Fruit fly (Drosophila melanogaster): Measurements from ENCODE around the gene CG4666.

The CG4666 gene

DNA sequence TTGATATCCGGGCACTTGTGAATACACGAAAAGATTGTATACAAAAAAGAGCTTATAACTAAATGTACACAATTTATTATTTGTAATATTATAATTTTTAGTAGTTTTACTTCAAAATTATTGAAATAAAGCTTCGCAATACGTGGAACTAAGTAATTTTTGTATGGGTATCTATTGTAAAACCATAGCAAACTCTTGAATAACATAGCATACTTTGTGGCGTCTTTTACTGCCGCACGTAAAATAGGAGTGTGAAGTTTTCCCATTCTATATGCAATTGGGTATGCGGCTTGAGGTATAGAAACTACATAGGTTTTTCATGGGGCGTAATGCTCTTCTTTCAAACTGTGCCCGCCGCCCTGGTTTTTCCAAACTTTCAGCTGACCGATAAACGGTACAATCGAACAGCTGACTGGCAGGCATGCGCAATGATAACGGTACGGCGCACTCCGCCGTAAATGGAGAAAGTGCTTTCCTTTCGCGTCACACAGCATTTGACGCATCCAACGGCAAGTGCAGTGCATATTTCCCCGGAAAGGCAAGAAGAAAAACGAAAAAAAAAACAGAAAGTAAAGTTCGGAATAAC is 38.1 kb downstream of the CG4666 start, which contains the start of gene CG5937:
TSS of gene CG5937 (plus strand) at position 575 of the 586 bp plus-strand sequence.
- no peak for TF ChIP-seq pan (optimal IDR thresholded peaks at IDR 0.05)
- TF ChIP-seq Dll (optimal IDR thresholded peaks at IDR 0.05): no peak
- no peak for TF ChIP-seq EcR (GFP tag; optimal IDR thresholded peaks at IDR 0.05)
- TF ChIP-seq psq (optimal IDR thresholded peaks at IDR 0.05): no peak
- TF ChIP-seq usp (GFP tag; optimal IDR thresholded peaks at IDR 0.05): no peak
- TF ChIP-seq CG8478 (optimal IDR thresholded peaks at IDR 0.05): no peak

- no peak for TF ChIP-seq CG8478 (optimal IDR thresholded peaks at IDR 0.05)
- TF ChIP-seq pan (optimal IDR thresholded peaks at IDR 0.05): no peak
- TF ChIP-seq psq (optimal IDR thresholded peaks at IDR 0.05): no peak
- TF ChIP-seq usp (GFP tag; optimal IDR thresholded peaks at IDR 0.05): no peak
- no peak for TF ChIP-seq Dll (optimal IDR thresholded peaks at IDR 0.05)
- TF ChIP-seq EcR (GFP tag; optimal IDR thresholded peaks at IDR 0.05): no peak
These were observed 40.2 kb downstream of the CG4666 start, which contains the start of the genes rux and MCTS1 for dm6 chrX:6037180-6037946. Gene rux, minus strand, starts transcription at chrX:6037800. Gene MCTS1, plus strand, starts transcription at chrX:6037892.

- no peak for TF ChIP-seq Dll (optimal IDR thresholded peaks at IDR 0.05)
- TF ChIP-seq psq (optimal IDR thresholded peaks at IDR 0.05): no peak
These were observed 42.2 kb downstream of the CG4666 start for dm6 chrX:6035359-6035758.

DNA sequence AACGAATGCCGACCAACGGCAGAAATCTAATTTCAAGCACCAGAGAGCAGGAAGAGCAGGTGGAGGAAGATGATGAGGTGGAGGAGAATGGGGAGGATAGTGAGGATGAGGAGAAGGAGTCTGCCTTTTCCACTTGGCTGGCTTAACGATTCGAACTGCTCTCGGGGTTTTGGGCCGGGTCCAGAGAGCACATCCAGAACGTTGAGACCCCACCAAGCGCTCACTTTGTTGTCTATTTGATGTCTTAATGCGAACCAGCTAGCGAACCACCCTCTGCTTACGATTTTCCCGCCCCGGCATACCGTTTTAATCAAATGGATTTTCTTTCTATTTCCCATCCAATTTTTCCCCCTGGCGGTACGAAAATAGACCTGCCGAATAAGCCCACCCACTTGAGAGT is 42.8 kb downstream of the CG4666 start:
- no peak for TF ChIP-seq pan (optimal IDR thresholded peaks at IDR 0.05)
- no peak for TF ChIP-seq usp (GFP tag; optimal IDR thresholded peaks at IDR 0.05)
- TF ChIP-seq EcR (GFP tag; optimal IDR thresholded peaks at IDR 0.05): no peak
- no peak for TF ChIP-seq Dll (optimal IDR thresholded peaks at IDR 0.05)
- no peak for TF ChIP-seq psq (optimal IDR thresholded peaks at IDR 0.05)
- TF ChIP-seq CG8478 (optimal IDR thresholded peaks at IDR 0.05): no peak

- TF ChIP-seq CG8478 (optimal IDR thresholded peaks at IDR 0.05): no peak
- TF ChIP-seq usp (GFP tag; optimal IDR thresholded peaks at IDR 0.05): no peak
- TF ChIP-seq EcR (GFP tag; optimal IDR thresholded peaks at IDR 0.05): no peak
- TF ChIP-seq pan (optimal IDR thresholded peaks at IDR 0.05): no peak
- no peak for TF ChIP-seq psq (optimal IDR thresholded peaks at IDR 0.05)
- TF ChIP-seq Dll (optimal IDR thresholded peaks at IDR 0.05): no peak
These were observed 44.8 kb downstream of the CG4666 start for dm6 chrX:6032826-6033225.

DNA sequence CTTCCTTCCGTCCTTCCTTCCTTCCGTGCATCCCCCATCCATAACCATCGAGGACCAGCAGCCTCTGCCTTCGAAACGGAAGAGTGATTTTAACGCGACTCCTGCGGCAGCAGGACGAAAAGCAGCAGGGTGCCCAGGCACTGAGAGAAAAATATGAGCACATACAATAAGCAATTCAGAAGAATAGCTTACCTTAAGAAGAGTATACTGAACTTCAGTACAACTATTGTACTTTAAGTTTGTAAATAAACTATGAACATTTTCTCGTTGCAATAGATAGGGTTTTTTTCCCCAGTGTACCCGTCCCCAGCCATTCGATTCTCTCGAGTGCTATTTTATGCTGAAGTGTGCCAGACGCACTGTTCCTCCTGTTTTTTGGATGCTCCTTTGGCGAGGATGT is 45.9 kb downstream of the CG4666 start:
- no peak for TF ChIP-seq CG8478 (optimal IDR thresholded peaks at IDR 0.05)
- no peak for TF ChIP-seq Dll (optimal IDR thresholded peaks at IDR 0.05)
- TF ChIP-seq pan (optimal IDR thresholded peaks at IDR 0.05): no peak
- TF ChIP-seq usp (GFP tag; optimal IDR thresholded peaks at IDR 0.05): no peak
- no peak for TF ChIP-seq EcR (GFP tag; optimal IDR thresholded peaks at IDR 0.05)
- TF ChIP-seq psq (optimal IDR thresholded peaks at IDR 0.05): no peak

dm6 chrX:6030593-6030992 is 47.0 kb downstream of the CG4666 start:
- TF ChIP-seq usp (GFP tag; optimal IDR thresholded peaks at IDR 0.05) (no peak), CG8478 (optimal IDR thresholded peaks at IDR 0.05) (no peak), Dll (optimal IDR thresholded peaks at IDR 0.05) (no peak), EcR (GFP tag; optimal IDR thresholded peaks at IDR 0.05) (no peak), psq (optimal IDR thresholded peaks at IDR 0.05) (no peak), pan (optimal IDR thresholded peaks at IDR 0.05) (no peak)

- TF ChIP-seq usp (GFP tag; optimal IDR thresholded peaks at IDR 0.05) (no peak), Dll (optimal IDR thresholded peaks at IDR 0.05) (no peak), CG8478 (optimal IDR thresholded peaks at IDR 0.05) (no peak), psq (optimal IDR thresholded peaks at IDR 0.05) (no peak), EcR (GFP tag; optimal IDR thresholded peaks at IDR 0.05) (no peak), pan (optimal IDR thresholded peaks at IDR 0.05) (no peak)
These were observed 47.6 kb downstream of the CG4666 start for dm6 chrX:6030010-6030409.

DNA sequence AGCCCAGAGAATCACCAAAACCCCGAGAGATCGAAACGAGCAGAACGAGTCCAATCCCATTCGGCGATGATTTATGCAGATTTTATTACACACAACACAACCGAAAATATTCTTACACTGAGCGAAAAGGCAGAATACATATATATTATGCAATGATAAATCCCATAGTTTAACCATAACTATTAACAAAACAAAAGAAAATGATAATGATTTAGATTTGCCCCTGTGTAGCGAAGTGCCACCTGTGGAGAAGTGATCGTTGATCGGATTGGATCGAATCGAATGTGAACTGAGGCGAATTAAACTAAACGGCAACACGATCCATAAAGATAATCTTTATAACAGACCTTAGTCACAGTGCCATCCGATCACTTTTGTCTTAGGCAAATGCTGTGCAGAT is 48.6 kb downstream of the CG4666 start:
- no peak for TF ChIP-seq psq (optimal IDR thresholded peaks at IDR 0.05)
- no peak for TF ChIP-seq CG8478 (optimal IDR thresholded peaks at IDR 0.05)
- no peak for TF ChIP-seq usp (GFP tag; optimal IDR thresholded peaks at IDR 0.05)
- TF ChIP-seq pan (optimal IDR thresholded peaks at IDR 0.05): no peak

dm6 chrX:6027846-6028245 is 49.7 kb downstream of the CG4666 start:
- TF ChIP-seq pan (optimal IDR thresholded peaks at IDR 0.05) (no peak), psq (optimal IDR thresholded peaks at IDR 0.05) (no peak)

Measured in whole organism.